Fruit fly (Drosophila melanogaster): ENCODE measurements around the gene dgt4.
A peak's percentile ranks its signal among the peaks of the same experiment; 100 is the strongest.

Gene dgt4

DNA sequence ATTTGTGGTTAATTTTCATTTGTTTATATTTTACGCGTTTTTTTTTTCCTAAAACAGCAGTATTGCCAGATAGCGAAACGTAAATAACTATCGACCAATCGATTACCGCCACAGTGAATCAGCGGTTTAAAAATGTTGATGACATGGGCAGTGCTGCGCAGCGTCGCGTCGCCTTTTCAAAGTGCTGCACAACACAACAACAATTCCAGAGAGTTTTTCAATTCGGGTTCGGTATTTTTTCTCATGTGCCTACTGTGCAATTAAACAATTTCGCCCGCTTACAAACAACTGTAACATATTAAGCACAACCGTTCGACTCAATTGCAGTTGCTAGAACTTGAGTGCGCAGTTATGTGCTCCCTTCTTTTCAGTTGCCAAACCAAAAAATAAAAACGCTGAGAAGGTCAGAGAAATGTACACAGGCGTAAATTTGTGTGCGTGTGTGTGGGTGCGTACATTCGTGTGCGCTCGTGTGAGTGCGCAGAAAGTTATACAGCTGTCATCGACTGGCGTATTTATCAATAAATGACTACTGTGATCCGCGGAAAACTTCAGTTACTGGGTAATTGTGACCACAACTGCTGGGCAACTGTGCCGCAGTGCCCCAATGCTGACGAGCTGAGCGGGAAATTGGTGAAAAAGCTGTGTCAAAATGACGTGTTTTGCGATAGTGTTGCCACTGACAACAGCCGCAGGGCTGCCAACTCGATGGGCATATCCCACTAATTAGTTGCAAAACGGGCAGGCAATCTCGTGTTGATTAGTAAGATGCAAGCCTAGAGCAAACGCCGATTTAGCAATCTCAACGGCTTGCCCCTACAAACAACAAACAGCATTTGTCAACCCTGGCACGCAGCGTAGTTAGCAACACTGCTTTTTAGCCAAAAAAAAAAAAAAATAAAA, 3.6 kb downstream of the dgt4 start, which contains the start of the genes tyf and Tip60 (continued):
- TF ChIP-seq CG13287 (GFP tag; IDR thresholded peaks at IDR 0.05; ENCODE audit: partially characterized antibody) (peak; percentile 52), wek (GFP tag; optimal IDR thresholded peaks at IDR 0.05) (no peak), HmgZ (tag; optimal IDR thresholded peaks at IDR 0.05) (no peak), CG3847 (GFP tag; IDR thresholded peaks at IDR 0.05) (peak; percentile 53), gro (GFP tag; optimal IDR thresholded peaks at IDR 0.05) (no peak), Awh (GFP tag; IDR thresholded peaks at IDR 0.05) (no peak), CG4404 (GFP tag; IDR thresholded peaks at IDR 0.05) (no peak), CG11504 (tag; optimal IDR thresholded peaks at IDR 0.05) (no peak), Bgb (GFP tag; IDR thresholded peaks at IDR 0.05; ENCODE audit: partially characterized antibody) (peak; percentile 72), ap (GFP tag; IDR thresholded peaks at IDR 0.05) (no peak), CG42726 (GFP tag; IDR thresholded peaks at IDR 0.05; ENCODE audit: partially characterized antibody) (peak; percentile 31; the same call in 1 of the 2 replicates), NC2α (GFP tag; optimal IDR thresholded peaks at IDR 0.05) (no peak), Taf1 (GFP tag; IDR thresholded peaks at IDR 0.05) (no peak), scrt (GFP tag; optimal IDR thresholded peaks at IDR 0.05) (no peak), CG17802 (tag; optimal IDR thresholded peaks at IDR 0.05) (no peak), en (GFP tag; optimal IDR thresholded peaks at IDR 0.05) (no peak), Poxn (GFP tag; IDR thresholded peaks at IDR 0.05) (no peak), Atf-2 (GFP tag; optimal IDR thresholded peaks at IDR 0.05) (no peak), ro (GFP tag; IDR thresholded peaks at IDR 0.05) (no peak), vvl (GFP tag; IDR thresholded peaks at IDR 0.05) (peak; percentile 11; the same call in 1 of the 2 replicates), maf-S (GFP tag; optimal IDR thresholded peaks at IDR 0.05) (peak; percentile 27), chinmo (GFP tag; IDR thresholded peaks at IDR 0.05; ENCODE audit: partially characterized antibody) (peak; percentile 67; the same call in 1 of the 4 replicates), CG15514 (GFP tag; optimal IDR thresholded peaks at IDR 0.05) (peak; percentile 45), H2.0 (GFP tag; IDR thresholded peaks at IDR 0.05) (no peak), onecut (GFP tag; IDR thresholded peaks at IDR 0.05) (no peak; the same call in 1 of the 2 replicates), CG13424 (tag; optimal IDR thresholded peaks at IDR 0.05) (no peak), dysf (GFP tag; IDR thresholded peaks at IDR 0.05) (no peak), Asciz (GFP tag; optimal IDR thresholded peaks at IDR 0.05) (no peak), CG7963 (GFP tag; IDR thresholded peaks at IDR 0.05; ENCODE audit: partially characterized antibody) (0 out of 3 replicates have a peak, but pooled peaks have one; percentile 9), Deaf1 (tag; optimal IDR thresholded peaks at IDR 0.05) (no peak), ERR (GFP tag; optimal IDR thresholded peaks at IDR 0.05) (no peak), HLHmδ (GFP tag; optimal IDR thresholded peaks at IDR 0.05) (no peak), gsb (GFP tag; IDR thresholded peaks at IDR 0.05) (no peak), sc (optimal IDR thresholded peaks at IDR 0.05) (no peak), sc (GFP tag; optimal IDR thresholded peaks at IDR 0.05) (no peak), CG18476 (GFP tag; optimal IDR thresholded peaks at IDR 0.05) (no peak), CG17361 (GFP tag; IDR thresholded peaks at IDR 0.05) (no peak), Hmr (GFP tag; optimal IDR thresholded peaks at IDR 0.05) (no peak), gcm (GFP tag; optimal IDR thresholded peaks at IDR 0.05) (no peak), Ada2b (GFP tag; IDR thresholded peaks at IDR 0.05) (no peak), CG4820 (GFP tag; optimal IDR thresholded peaks at IDR 0.05) (no peak), CG4730 (GFP tag; IDR thresholded peaks at IDR 0.05) (no peak), Spps (tag; optimal IDR thresholded peaks at IDR 0.05) (no peak), fru (optimal IDR thresholded peaks at IDR 0.05) (no peak), CG18619 (GFP tag; optimal IDR thresholded peaks at IDR 0.05) (no peak), CG6654 (GFP tag; optimal IDR thresholded peaks at IDR 0.05) (no peak), CG7357 (GFP tag; IDR thresholded peaks at IDR 0.05) (no peak), Ets65A (GFP tag) (peak; percentile 92), CG14965 (GFP tag; optimal IDR thresholded peaks at IDR 0.05; ENCODE audit: borderline replicate concordance) (no peak), fd96Cb (tag; optimal IDR thresholded peaks at IDR 0.05) (no peak)

Measured in whole organism, embryonic.